Fruit fly (Drosophila melanogaster): ENCODE measurements around the gene CG42779.

CG42779 gene

DNA sequence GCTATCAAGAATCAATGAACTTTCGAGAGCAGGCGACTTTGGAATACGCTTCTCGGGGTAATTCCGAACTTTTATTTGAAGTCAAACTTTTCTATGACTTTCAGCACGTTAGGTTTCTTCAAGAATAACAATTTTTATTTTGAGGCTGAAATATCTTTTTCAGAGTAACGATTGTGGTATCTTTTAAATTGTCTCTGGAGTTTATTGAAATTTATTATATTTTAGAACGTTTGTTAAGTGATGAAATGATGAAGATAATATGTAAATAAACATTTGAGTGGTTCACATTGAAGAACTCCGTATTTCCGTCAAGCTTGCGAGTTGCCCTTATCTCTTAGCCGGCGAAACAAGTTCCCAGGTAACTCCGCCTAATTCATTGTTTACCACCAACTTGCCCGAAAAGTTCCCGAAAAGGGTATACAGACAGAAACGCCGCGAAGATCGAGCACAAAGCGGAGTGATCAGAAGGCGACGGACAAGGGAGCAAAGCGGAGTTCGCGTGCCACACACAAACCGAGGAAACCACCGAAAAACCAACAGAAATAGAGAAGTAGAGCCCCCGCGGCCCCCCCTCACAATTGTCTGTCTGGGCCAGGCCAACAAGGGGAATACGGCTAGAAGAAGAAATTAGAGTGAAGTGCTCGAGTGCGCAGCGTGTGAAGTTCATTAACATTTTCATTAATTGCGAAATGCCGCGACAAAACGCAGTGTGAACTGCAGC is 3.6 kb upstream of the CG42779 start (continued):
- no peak for TF ChIP-seq cwo (GFP tag; optimal IDR thresholded peaks at IDR 0.05)
- no peak for TF ChIP-seq CG14667 (GFP tag; IDR thresholded peaks at IDR 0.05)
- TF ChIP-seq Nf-YC (tag; optimal IDR thresholded peaks at IDR 0.05): no peak
- TF ChIP-seq Spps (tag; optimal IDR thresholded peaks at IDR 0.05): no peak
- TF ChIP-seq D (optimal IDR thresholded peaks at IDR 0.05): no peak
- TF ChIP-seq D (GFP tag; optimal IDR thresholded peaks at IDR 0.05): peak; percentile 30
- no peak for TF ChIP-seq dati (GFP tag; IDR thresholded peaks at IDR 0.05)
- TF ChIP-seq chn (GFP tag; optimal IDR thresholded peaks at IDR 0.05): peak; percentile 19
- no peak for TF ChIP-seq CG12236 (GFP tag; optimal IDR thresholded peaks at IDR 0.05)
- TF ChIP-seq wor (GFP tag; IDR thresholded peaks at IDR 0.05): no peak
- no peak for TF ChIP-seq Lpt (GFP tag; optimal IDR thresholded peaks at IDR 0.05)
- TF ChIP-seq klu (GFP tag; IDR thresholded peaks at IDR 0.05): no peak
- no peak for TF ChIP-seq Nf-YB (GFP tag; optimal IDR thresholded peaks at IDR 0.05)
- no peak for TF ChIP-seq Dip3 (GFP tag; optimal IDR thresholded peaks at IDR 0.05)
- no peak for TF ChIP-seq HHEX (GFP tag; optimal IDR thresholded peaks at IDR 0.05)
- no peak for TF ChIP-seq CG17359 (tag; optimal IDR thresholded peaks at IDR 0.05)
- no peak for TF ChIP-seq CG1647 (GFP tag; optimal IDR thresholded peaks at IDR 0.05)
- TF ChIP-seq Eip74EF (GFP tag; optimal IDR thresholded peaks at IDR 0.05): no peak
- no peak for TF ChIP-seq Antp (GFP tag; optimal IDR thresholded peaks at IDR 0.05)
- no peak for TF ChIP-seq dm (GFP tag; optimal IDR thresholded peaks at IDR 0.05)
- TF ChIP-seq CG4404 (GFP tag; IDR thresholded peaks at IDR 0.05): no peak
- no peak for TF ChIP-seq CG17612 (GFP tag; IDR thresholded peaks at IDR 0.05)
- TF ChIP-seq oc (tag; optimal IDR thresholded peaks at IDR 0.05): no peak
- TF ChIP-seq Atf6 (GFP tag; IDR thresholded peaks at IDR 0.05): no peak
- no peak for TF ChIP-seq Scr (GFP tag; IDR thresholded peaks at IDR 0.05; ENCODE audit: partially characterized antibody)
- no peak for TF ChIP-seq CG10565 (GFP tag; optimal IDR thresholded peaks at IDR 0.05)
- TF ChIP-seq Dref (GFP tag; IDR thresholded peaks at IDR 0.05): no peak
- no peak for TF ChIP-seq Trl (optimal IDR thresholded peaks at IDR 0.05)
- TF ChIP-seq Trl (GFP tag; optimal IDR thresholded peaks at IDR 0.05): no peak
- TF ChIP-seq Doc2 (GFP tag; IDR thresholded peaks at IDR 0.05): no peak
- TF ChIP-seq caup (GFP tag; optimal IDR thresholded peaks at IDR 0.05; ENCODE audit: severe bottlenecking): no peak
- TF ChIP-seq CG16813 (GFP tag; IDR thresholded peaks at IDR 0.05; ENCODE audit: partially characterized antibody): no peak
- TF ChIP-seq CG17361 (GFP tag; IDR thresholded peaks at IDR 0.05): peak; percentile 69; the same call in 2 of the 3 replicates
- TF ChIP-seq fd64A (GFP tag; optimal IDR thresholded peaks at IDR 0.05): no peak
- no peak for TF ChIP-seq GATAe (GFP tag; conservative IDR thresholded peaks at IDR 0.05)
- TF ChIP-seq pum (GFP tag; optimal IDR thresholded peaks at IDR 0.05): peak; percentile 8
- peak; percentile 44 for TF ChIP-seq phol (tag; optimal IDR thresholded peaks at IDR 0.05)
- no peak for TF ChIP-seq CG13296 (GFP tag; optimal IDR thresholded peaks at IDR 0.05)
- no peak for TF ChIP-seq C15 (GFP tag; IDR thresholded peaks at IDR 0.05)
- no peak for TF ChIP-seq Rfx (GFP tag; IDR thresholded peaks at IDR 0.05)
- TF ChIP-seq CG17829 (tag; optimal IDR thresholded peaks at IDR 0.05): peak; percentile 32
- TF ChIP-seq eve (GFP tag; optimal IDR thresholded peaks at IDR 0.05): peak in 1 of 2 experiments; percentile 55
- no peak for TF ChIP-seq slbo (GFP tag; IDR thresholded peaks at IDR 0.05)
- TF ChIP-seq CG7745 (tag; optimal IDR thresholded peaks at IDR 0.05): no peak
- TF ChIP-seq CG31441 (GFP tag; IDR thresholded peaks at IDR 0.05): 0 out of 2 replicates have a peak, but pooled peaks have one; percentile 25
- no peak for TF ChIP-seq Abd-B (GFP tag; optimal IDR thresholded peaks at IDR 0.05)
- TF ChIP-seq btn (GFP tag; optimal IDR thresholded peaks at IDR 0.05): no peak
- no peak for TF ChIP-seq H15 (GFP tag; IDR thresholded peaks at IDR 0.05)
- TF ChIP-seq BtbVII (GFP tag; optimal IDR thresholded peaks at IDR 0.05): no peak
- no peak for TF ChIP-seq CG5953 (GFP tag; IDR thresholded peaks at IDR 0.05)
- TF ChIP-seq CG12071 (GFP tag; optimal IDR thresholded peaks at IDR 0.05): no peak

All from whole organism, embryonic.